Fruit fly (Drosophila melanogaster): Measurements from ENCODE around the gene AdamTS-B.
A peak's percentile ranks its signal among the peaks of the same experiment; 100 is the strongest.

The AdamTS-B gene

DNA sequence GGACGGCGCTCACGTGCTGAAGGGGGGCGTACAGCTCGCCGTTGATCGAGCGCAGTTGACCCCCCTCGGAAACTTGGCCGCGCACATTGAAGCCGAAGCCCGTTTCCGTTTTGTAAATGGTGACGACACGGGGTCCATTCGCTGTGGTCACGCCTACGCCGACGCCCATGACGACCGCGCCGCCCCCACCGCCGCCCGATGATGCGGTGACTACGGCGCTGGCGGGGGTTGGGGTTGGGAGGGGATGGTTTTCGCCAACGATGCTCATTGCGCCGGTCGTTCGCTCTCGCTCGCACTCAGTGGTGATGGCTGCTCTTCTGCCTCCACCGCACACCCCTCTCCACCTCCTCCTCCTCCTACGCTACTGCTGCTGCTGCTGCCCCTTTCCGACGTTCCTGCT is 38.8 kb downstream of the AdamTS-B start:
- peak; percentile 87 for TF ChIP-seq tj (GFP tag; optimal IDR thresholded peaks at IDR 0.05)
- TF ChIP-seq cnc (optimal IDR thresholded peaks at IDR 0.05), result no peak
- no peak for TF ChIP-seq CG1620 (GFP tag; optimal IDR thresholded peaks at IDR 0.05)
- TF ChIP-seq cic (GFP tag; optimal IDR thresholded peaks at IDR 0.05), result peak; percentile 11
- TF ChIP-seq CG12768 (GFP tag; optimal IDR thresholded peaks at IDR 0.05), result no peak
- no peak for TF ChIP-seq Clk (GFP tag; optimal IDR thresholded peaks at IDR 0.05)
- peak; percentile 4 for TF ChIP-seq CG14711 (tag; optimal IDR thresholded peaks at IDR 0.05)
- TF ChIP-seq Hr96 (GFP tag; optimal IDR thresholded peaks at IDR 0.05), result no peak
- no peak for TF ChIP-seq CG7101 (tag; optimal IDR thresholded peaks at IDR 0.05)
- no peak for TF ChIP-seq Crg-1 (GFP tag; optimal IDR thresholded peaks at IDR 0.05)
- no peak for TF ChIP-seq toe (GFP tag; optimal IDR thresholded peaks at IDR 0.05)
- no peak for TF ChIP-seq Mnt (GFP tag; optimal IDR thresholded peaks at IDR 0.05)
- TF ChIP-seq CG5204 (GFP tag; optimal IDR thresholded peaks at IDR 0.05), result no peak
- no peak for TF ChIP-seq CG33017 (tag; optimal IDR thresholded peaks at IDR 0.05)
- peak; percentile 19 for TF ChIP-seq pad (GFP tag; optimal IDR thresholded peaks at IDR 0.05)
- TF ChIP-seq CG7045 (GFP tag; optimal IDR thresholded peaks at IDR 0.05), result peak; percentile 17
- TF ChIP-seq CG11617 (GFP tag; optimal IDR thresholded peaks at IDR 0.05), result no peak
- TF ChIP-seq ovo (GFP tag; optimal IDR thresholded peaks at IDR 0.05), result no peak
- TF ChIP-seq kay (GFP tag; ENCODE audit: borderline replicate concordance), result no peak
- no peak for TF ChIP-seq bab1 (GFP tag; optimal IDR thresholded peaks at IDR 0.05)

DNA sequence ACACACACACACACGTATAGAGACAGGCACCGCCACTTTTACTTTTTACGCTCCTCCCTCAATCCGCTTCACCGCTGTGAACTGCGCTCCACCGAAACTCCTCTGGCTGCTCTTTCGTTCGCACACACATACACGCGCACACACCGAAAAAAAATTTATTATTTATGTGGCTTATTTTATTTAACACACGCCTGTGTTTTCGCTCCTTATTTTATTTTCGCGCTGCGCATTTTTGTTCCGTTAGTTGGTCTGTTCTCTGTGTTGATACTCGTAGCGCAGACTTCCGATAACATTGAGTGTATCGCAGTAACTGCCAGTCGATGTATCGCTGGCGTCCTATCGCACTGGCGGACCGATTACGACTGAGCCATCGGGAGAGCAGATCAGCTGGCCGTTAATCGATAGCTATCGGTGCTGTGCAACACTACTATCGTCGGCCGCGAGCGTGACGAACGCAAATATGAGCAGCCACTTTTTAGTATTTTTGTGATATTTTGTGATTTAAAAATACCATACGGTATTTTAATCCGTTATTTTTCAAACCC is 39.4 kb downstream of the AdamTS-B start, which contains the start of gene Snx27:
Gene Snx27, minus strand, starts transcription at position 356 of the 545 bp plus-strand sequence.
- TF ChIP-seq Mnt (GFP tag; optimal IDR thresholded peaks at IDR 0.05) (peak; percentile 69), CG33017 (tag; optimal IDR thresholded peaks at IDR 0.05) (no peak), cnc (optimal IDR thresholded peaks at IDR 0.05) (no peak), CG11617 (GFP tag; optimal IDR thresholded peaks at IDR 0.05) (peak; percentile 35), CG7045 (GFP tag; optimal IDR thresholded peaks at IDR 0.05) (no peak), kay (GFP tag; ENCODE audit: borderline replicate concordance) (no peak), cic (GFP tag; optimal IDR thresholded peaks at IDR 0.05) (peak; percentile 33), CG7101 (tag; optimal IDR thresholded peaks at IDR 0.05) (peak; percentile 70), CG1620 (GFP tag; optimal IDR thresholded peaks at IDR 0.05) (peak; percentile 76), CG14711 (tag; optimal IDR thresholded peaks at IDR 0.05) (peak; percentile 41), CG12768 (GFP tag; optimal IDR thresholded peaks at IDR 0.05) (peak; percentile 19), ovo (GFP tag; optimal IDR thresholded peaks at IDR 0.05) (peak; percentile 81), Hr96 (GFP tag; optimal IDR thresholded peaks at IDR 0.05) (no peak), Clk (GFP tag; optimal IDR thresholded peaks at IDR 0.05) (no peak), pad (GFP tag; optimal IDR thresholded peaks at IDR 0.05) (peak; percentile 34), toe (GFP tag; optimal IDR thresholded peaks at IDR 0.05) (no peak), CG5204 (GFP tag; optimal IDR thresholded peaks at IDR 0.05) (no peak), tj (GFP tag; optimal IDR thresholded peaks at IDR 0.05) (no peak), bab1 (GFP tag; optimal IDR thresholded peaks at IDR 0.05) (peak; percentile 84), Crg-1 (GFP tag; optimal IDR thresholded peaks at IDR 0.05) (peak; percentile 72)

DNA sequence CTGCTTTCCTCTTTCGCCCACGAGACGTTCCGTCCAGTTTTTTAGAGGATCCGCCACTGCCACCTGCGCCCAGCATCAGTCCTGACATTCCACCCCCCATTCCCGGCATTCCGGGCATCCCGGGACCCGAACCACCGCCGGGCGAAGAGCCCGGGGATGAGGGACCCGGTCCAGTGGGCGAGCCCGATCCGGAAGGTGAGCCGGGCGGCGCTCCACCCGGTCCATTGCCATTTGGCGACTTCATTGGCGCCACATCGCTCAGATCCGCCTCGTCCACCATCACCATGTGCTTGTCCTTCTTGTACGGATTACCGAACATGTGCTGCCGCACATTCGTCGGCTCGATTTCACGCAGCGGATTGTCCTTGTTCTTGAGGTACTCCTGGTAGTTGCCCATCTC is 43.3 kb downstream of the AdamTS-B start:
- TF ChIP-seq CG5204 (GFP tag; optimal IDR thresholded peaks at IDR 0.05) (no peak), ovo (GFP tag; optimal IDR thresholded peaks at IDR 0.05) (no peak), cic (GFP tag; optimal IDR thresholded peaks at IDR 0.05) (no peak), CG12768 (GFP tag; optimal IDR thresholded peaks at IDR 0.05) (no peak), tj (GFP tag; optimal IDR thresholded peaks at IDR 0.05) (no peak), kay (GFP tag; ENCODE audit: borderline replicate concordance) (no peak), Mnt (GFP tag; optimal IDR thresholded peaks at IDR 0.05) (no peak), CG14711 (tag; optimal IDR thresholded peaks at IDR 0.05) (no peak), pad (GFP tag; optimal IDR thresholded peaks at IDR 0.05) (no peak), Clk (GFP tag; optimal IDR thresholded peaks at IDR 0.05) (no peak), Hr96 (GFP tag; optimal IDR thresholded peaks at IDR 0.05) (no peak), CG1620 (GFP tag; optimal IDR thresholded peaks at IDR 0.05) (no peak), CG7101 (tag; optimal IDR thresholded peaks at IDR 0.05) (no peak), cnc (optimal IDR thresholded peaks at IDR 0.05) (no peak), Crg-1 (GFP tag; optimal IDR thresholded peaks at IDR 0.05) (no peak)

DNA sequence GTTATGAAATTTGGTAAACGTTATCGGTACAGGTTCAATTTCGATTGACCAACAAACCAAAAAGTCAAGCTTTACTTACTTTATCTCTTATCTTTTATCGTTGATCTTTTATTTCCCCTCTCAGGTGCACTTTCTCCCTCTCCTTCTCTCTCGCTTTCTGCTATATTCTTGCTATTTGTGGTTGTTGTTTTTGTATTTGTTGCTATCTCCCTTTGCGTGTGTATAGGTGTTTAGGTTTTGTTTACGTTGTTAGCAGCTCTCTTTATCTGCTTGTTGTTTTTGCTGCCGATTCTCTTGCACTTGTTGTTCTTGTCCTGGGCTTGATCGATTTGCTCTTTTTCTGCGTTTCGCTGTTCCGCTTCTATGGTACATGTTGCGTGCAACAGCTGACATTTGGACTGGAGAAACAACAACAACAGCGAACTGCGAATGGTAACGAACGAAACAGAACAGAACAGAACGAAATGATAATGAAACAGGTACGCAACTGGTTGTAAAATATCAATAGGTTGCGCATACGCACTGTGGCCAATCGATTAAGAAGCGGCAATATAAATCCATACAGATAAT is 46.0 kb downstream of the AdamTS-B start:
- TF ChIP-seq kay (GFP tag; ENCODE audit: borderline replicate concordance) (no peak), bab1 (GFP tag; optimal IDR thresholded peaks at IDR 0.05) (no peak), pad (GFP tag; optimal IDR thresholded peaks at IDR 0.05) (peak; percentile 68), ovo (GFP tag; optimal IDR thresholded peaks at IDR 0.05) (no peak)

DNA sequence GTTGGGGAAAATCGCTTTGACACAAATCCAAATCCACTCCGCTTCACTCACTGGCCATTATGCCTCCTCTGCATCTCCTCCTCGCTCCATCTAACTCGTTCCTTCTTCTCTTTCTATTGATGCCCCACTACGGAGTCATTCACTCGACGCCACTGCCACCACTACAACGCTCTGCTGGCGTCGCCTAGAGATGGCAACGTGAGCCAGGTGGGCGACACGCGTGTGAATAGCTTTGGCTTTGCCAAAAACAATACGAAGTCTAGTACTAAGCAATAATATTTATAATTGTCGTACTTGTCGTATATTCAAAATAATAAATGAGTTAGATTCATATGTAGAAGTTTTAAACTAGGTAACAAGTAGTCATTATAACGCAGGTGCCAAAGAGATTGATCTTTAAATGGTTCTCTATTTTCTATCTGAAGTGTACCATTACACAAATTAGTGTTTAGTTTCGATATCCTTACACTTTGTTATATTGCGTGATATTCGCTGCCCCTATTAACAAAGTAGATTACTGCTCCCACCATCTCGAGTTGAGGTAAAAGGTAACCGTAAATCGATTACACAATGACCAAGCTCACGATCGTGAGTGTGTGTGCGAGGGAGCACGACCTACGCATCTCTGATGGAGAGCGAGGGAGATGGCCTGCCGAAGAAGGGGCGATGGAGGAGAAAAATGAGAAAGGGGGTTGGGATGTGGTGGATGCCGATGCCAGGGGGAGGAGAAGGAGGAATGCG is 46.8 kb downstream of the AdamTS-B start:
- TF ChIP-seq CG7045 (GFP tag; optimal IDR thresholded peaks at IDR 0.05) (no peak), Clk (GFP tag; optimal IDR thresholded peaks at IDR 0.05) (no peak), CG5204 (GFP tag; optimal IDR thresholded peaks at IDR 0.05) (no peak), ovo (GFP tag; optimal IDR thresholded peaks at IDR 0.05) (no peak), tj (GFP tag; optimal IDR thresholded peaks at IDR 0.05) (no peak), CG33017 (tag; optimal IDR thresholded peaks at IDR 0.05) (no peak), pad (GFP tag; optimal IDR thresholded peaks at IDR 0.05) (peak; percentile 99), toe (GFP tag; optimal IDR thresholded peaks at IDR 0.05) (peak; percentile 39), CG1620 (GFP tag; optimal IDR thresholded peaks at IDR 0.05) (no peak), Crg-1 (GFP tag; optimal IDR thresholded peaks at IDR 0.05) (no peak), cic (GFP tag; optimal IDR thresholded peaks at IDR 0.05) (no peak), bab1 (GFP tag; optimal IDR thresholded peaks at IDR 0.05) (no peak), CG14711 (tag; optimal IDR thresholded peaks at IDR 0.05) (no peak), CG7101 (tag; optimal IDR thresholded peaks at IDR 0.05) (peak; percentile 31), cnc (optimal IDR thresholded peaks at IDR 0.05) (no peak), Hr96 (GFP tag; optimal IDR thresholded peaks at IDR 0.05) (no peak), kay (GFP tag; ENCODE audit: borderline replicate concordance) (no peak), CG11617 (GFP tag; optimal IDR thresholded peaks at IDR 0.05) (no peak), Mnt (GFP tag; optimal IDR thresholded peaks at IDR 0.05) (no peak), CG12768 (GFP tag; optimal IDR thresholded peaks at IDR 0.05) (peak; percentile 2)

Data from whole organism, adult.